Worm (Caenorhabditis elegans) whole organism, L4 larva: ENCODE measurements around the gene fbxc-31.
A peak's percentile ranks its signal among the peaks of the same experiment; 100 is the strongest.

Experiments used
- T20F7.1 ChIP-seq: fragments of 200-800 bp; sonication (Bioruptor generic); optimal IDR thresholded peaks from 2 replicates; lab custom pipeline; 2018; ENCODE audit warnings: mild to moderate bottlenecking, missing genetic modification characterization, missing compliant biosample characterization
- Y105C5A.15 ChIP-seq: fragments of 200-800 bp; sonication (Bioruptor generic); IDR thresholded peaks from 2 replicates; pipeline ENCODE4 v1.3.6; 2022; ENCODE audit warnings: missing genetic modification characterization, missing compliant biosample characterization
- ZK546.5 ChIP-seq, 2 experiments: sonication (generic microtip); optimal IDR thresholded peaks; 2 replicates each; lab custom pipeline; 2017; ENCODE audit warnings: missing biosample characterization in 2 of 2, missing genetic modification characterization in 2 of 2
- arid-1 ChIP-seq: fragments of 200-800 bp; sonication (Bioruptor generic); conservative IDR thresholded peaks from 2 replicates; pipeline ENCODE4 v1.3.6; 2022; ENCODE audit warnings: missing genetic modification reagents, missing genetic modification characterization, missing compliant biosample characterization
- ces-1 ChIP-seq: fragments of 150-350 bp; sonication (generic microtip); optimal IDR thresholded peaks from 4 replicates; lab custom pipeline; 2014; ENCODE audit warnings: missing biosample characterization, missing genetic modification reagents, missing genetic modification characterization
- daf-16 ChIP-seq, 3 experiments: sonication (generic microtip); optimal IDR thresholded peaks; 2 replicates each; lab custom pipeline; 2016 to 2017; ENCODE audit warnings: missing genetic modification characterization in 3 of 3, missing genetic modification reagents in 3 of 3, mild to moderate bottlenecking in 2 of 3, missing compliant biosample characterization in 2 of 3, missing biosample characterization in 1 of 3, moderate library complexity in 1 of 3
- dmd-6 ChIP-seq: fragments of 200-800 bp; sonication (Bioruptor generic); IDR thresholded peaks from 2 replicates; pipeline ENCODE4 v1.3.6; 2022; ENCODE audit warnings: missing genetic modification reagents, missing genetic modification characterization, missing compliant biosample characterization
- dve-1 ChIP-seq: sonication (generic microtip); optimal IDR thresholded peaks from 2 replicates; lab custom pipeline; 2017; ENCODE audit warnings: antibody characterized with exemption, mild to moderate bottlenecking, missing genetic modification characterization, missing compliant biosample characterization; ENCODE audit not compliant: insufficient read depth
- egl-43 ChIP-seq: fragments of 200-800 bp; sonication (Bioruptor generic); IDR thresholded peaks from 2 replicates; pipeline ENCODE4 v1.3.6; 2022; ENCODE audit warnings: missing genetic modification reagents, missing genetic modification characterization, missing compliant biosample characterization
- hif-1 ChIP-seq, 2 experiments: sonication (generic microtip); optimal IDR thresholded peaks; 2 replicates each; lab custom pipeline; 2016 to 2017; ENCODE audit warnings: missing compliant biosample characterization in 2 of 2, missing genetic modification characterization in 2 of 2, missing genetic modification reagents in 2 of 2, missing genotype in 2 of 2, mild to moderate bottlenecking in 1 of 2
- hlh-11 ChIP-seq: fragments of 200-800 bp; sonication (Bioruptor generic); optimal IDR thresholded peaks from 2 replicates; lab custom pipeline; 2018; ENCODE audit warnings: mild to moderate bottlenecking, missing genetic modification characterization, missing compliant biosample characterization
- hmg-1.1 ChIP-seq: fragments of 200-800 bp; sonication (Bioruptor generic); IDR thresholded peaks from 2 replicates; pipeline ENCODE4 v1.3.6; 2022; ENCODE audit warnings: missing genetic modification reagents, missing genetic modification characterization, missing compliant biosample characterization
- lin-13 ChIP-seq: fragments of 150-350 bp; optimal IDR thresholded peaks from 2 replicates; lab custom pipeline; 2014; ENCODE audit warnings: missing biosample characterization, missing genetic modification reagents, missing genetic modification characterization
- madf-5 ChIP-seq, 2 experiments: fragments of 200-800 bp; sonication (Bioruptor generic); IDR thresholded peaks; 2 replicates each; pipeline ENCODE4 v1.3.6; 2022; ENCODE audit warnings: missing compliant biosample characterization in 2 of 2, missing genetic modification characterization in 2 of 2
- mdt-29 ChIP-seq: fragments of 200-800 bp; sonication (Bioruptor generic); IDR thresholded peaks from 2 replicates; pipeline ENCODE4 v1.3.6; 2022; ENCODE audit warnings: missing genetic modification reagents, missing genetic modification characterization, missing compliant biosample characterization
- mep-1 ChIP-seq: fragments of 150-350 bp; sonication (generic microtip); optimal IDR thresholded peaks from 3 replicates; lab custom pipeline; 2014; ENCODE audit warnings: missing biosample characterization, missing genetic modification characterization
- nhr-10 ChIP-seq: fragments of 150-350 bp; optimal IDR thresholded peaks from 2 replicates; lab custom pipeline; 2014; ENCODE audit warnings: missing biosample characterization, missing genetic modification characterization
- nhr-11 ChIP-seq: fragments of 150-350 bp; optimal IDR thresholded peaks from 2 replicates; lab custom pipeline; 2014; ENCODE audit warnings: missing biosample characterization, missing genetic modification characterization
- nhr-28 ChIP-seq: fragments of 150-350 bp; optimal IDR thresholded peaks from 2 replicates; lab custom pipeline; 2014; ENCODE audit warnings: missing biosample characterization, missing genetic modification characterization
- nhr-77 ChIP-seq: fragments of 150-350 bp; optimal IDR thresholded peaks from 2 replicates; lab custom pipeline; 2014; ENCODE audit warnings: missing biosample characterization, missing genetic modification characterization
- pqm-1 ChIP-seq: sonication (generic microtip); optimal IDR thresholded peaks from 2 replicates; lab custom pipeline; 2017; ENCODE audit warnings: missing biosample characterization, missing genetic modification characterization
- spr-3 ChIP-seq: fragments of 200-800 bp; sonication (Bioruptor generic); optimal IDR thresholded peaks from 2 replicates; lab custom pipeline; 2018; ENCODE audit warnings: mild to moderate bottlenecking, missing genetic modification characterization, missing compliant biosample characterization
- unc-130 ChIP-seq: sonication (generic microtip); optimal IDR thresholded peaks from 2 replicates; lab custom pipeline; 2016; ENCODE audit warnings: missing genetic modification reagents, missing genetic modification characterization, missing compliant biosample characterization
- unc-62 ChIP-seq, 3 experiments: fragments of 150-350 bp in 1 of 3; sonication (generic microtip); optimal IDR thresholded peaks in 2 of 3; peaks in 1 of 3; 1 replicate in 1 of 3; 2 replicates in 2 of 3; lab custom pipeline; 2014 to 2017; ENCODE audit warnings: missing biosample characterization in 3 of 3, missing genetic modification characterization in 3 of 3, missing genetic modification reagents in 3 of 3, missing genotype in 1 of 3
- zip-11 ChIP-seq: fragments of 200-800 bp; sonication (Bioruptor generic); IDR thresholded peaks from 2 replicates; pipeline ENCODE4 v1.3.6; 2022; ENCODE audit warnings: missing genetic modification characterization, missing compliant biosample characterization
- ztf-7 ChIP-seq: fragments of 150-350 bp; optimal IDR thresholded peaks from 2 replicates; lab custom pipeline; 2014; ENCODE audit warnings: missing biosample characterization, missing genetic modification characterization

The fbxc-31 gene

ce11 chrII:880666-881226 lies 31.0 kb upstream of the fbxc-31 start:
- TF ChIP-seq T20F7.1 (no peak), pqm-1 (peak; percentile 87), dmd-6 (GFP tag; lab: Robert Waterston, UW) (peak; percentile 71), nhr-77 (peak; percentile 11), nhr-11 (tag; lab: Kevin White, UChicago) (no peak), unc-130 (no peak), spr-3 (GFP tag; lab: Kevin White, UChicago) (no peak), dve-1 (tag; lab: Kevin White, UChicago) (peak; percentile 9), egl-43 (GFP tag; lab: Robert Waterston, UW) (no peak), unc-62 (GFP tag; optimal IDR thresholded peaks at IDR 0.05 in 1 of 2; lab: Kevin White, UChicago) (peak in 1 of 2 experiments; percentile 99), unc-62 (tag; optimal IDR thresholded peaks at IDR 0.05; lab: Kevin White, UChicago) (no peak), lin-13 (peak; percentile 20), nhr-28 (tag; lab: Kevin White, UChicago) (peak; percentile 54), hlh-11 (tag; lab: Kevin White, UChicago) (peak; percentile 47), daf-16 (GFP tag; optimal IDR thresholded peaks at IDR 0.05; lab: Kevin White, UChicago) (no peak), daf-16 (tag; optimal IDR thresholded peaks at IDR 0.05; lab: Kevin White, UChicago) (peak; percentile 42)

- TF ChIP-seq hlh-11 (tag; lab: Kevin White, UChicago) (peak; percentile 4), dmd-6 (GFP tag; lab: Robert Waterston, UW) (peak; percentile 15; the same call in 1 of the 2 replicates), pqm-1 (peak; percentile 57), nhr-28 (tag; lab: Kevin White, UChicago) (peak; percentile 13), daf-16 (GFP tag; optimal IDR thresholded peaks at IDR 0.05; lab: Kevin White, UChicago) (no peak), daf-16 (tag; optimal IDR thresholded peaks at IDR 0.05; lab: Kevin White, UChicago) (peak; percentile 37), hmg-1.1 (GFP tag; lab: Robert Waterston, UW) (no peak), zip-11 (GFP tag; lab: Robert Waterston, UW) (no peak), nhr-77 (peak; percentile 18), unc-62 (GFP tag; optimal IDR thresholded peaks at IDR 0.05 in 1 of 2; lab: Kevin White, UChicago) (peak in 1 of 2 experiments; percentile 73), unc-62 (tag; optimal IDR thresholded peaks at IDR 0.05; lab: Kevin White, UChicago) (no peak)
These were observed 27.6 kb upstream of the fbxc-31 start for ce11 chrII:884204-884603.

- TF ChIP-seq arid-1 (no peak), ZK546.5 (tag; optimal IDR thresholded peaks at IDR 0.05; lab: Kevin White, UChicago) (no peak), dve-1 (tag; lab: Kevin White, UChicago) (peak; percentile 29), hif-1 (tag; optimal IDR thresholded peaks at IDR 0.05; lab: Kevin White, UChicago) (no peak), ztf-7 (tag; lab: Kevin White, UChicago) (no peak), hlh-11 (tag; lab: Kevin White, UChicago) (peak; percentile 54), nhr-28 (tag; lab: Kevin White, UChicago) (peak; percentile 70), pqm-1 (peak; percentile 67), dmd-6 (GFP tag; lab: Robert Waterston, UW) (peak; percentile 51; the same call in 1 of the 2 replicates), nhr-77 (peak; percentile 37), nhr-11 (tag; lab: Kevin White, UChicago) (no peak), mep-1 (no peak), mdt-29 (no peak), daf-16 (GFP tag; optimal IDR thresholded peaks at IDR 0.05; lab: Kevin White, UChicago) (no peak), daf-16 (tag; optimal IDR thresholded peaks at IDR 0.05; lab: Kevin White, UChicago) (peak; percentile 90), T20F7.1 (no peak), Y105C5A.15 (GFP tag; lab: Robert Waterston, UW) (no peak), egl-43 (GFP tag; lab: Robert Waterston, UW) (no peak)
These were observed 23.8 kb upstream of the fbxc-31 start, which contains the start of gene T07D3.4 for ce11 chrII:888024-888423. Gene T07D3.4, plus strand, starts transcription at chrII:888309.

ce11 chrII:900720-901332 lies 11.0 kb upstream of the fbxc-31 start, which contains the start of gene T07D3.9:
Gene T07D3.9, minus strand, starts transcription at chrII:900913.
- TF ChIP-seq nhr-10 (tag; lab: Kevin White, UChicago) (peak; percentile 30), dmd-6 (GFP tag; lab: Robert Waterston, UW) (peak; percentile 83), nhr-28 (tag; lab: Kevin White, UChicago) (peak; percentile 58), madf-5 (GFP tag; IDR thresholded peaks at IDR 0.05; lab: Robert Waterston, UW) (no peak), ces-1 (GFP tag; lab: Kevin White, UChicago) (no peak), egl-43 (GFP tag; lab: Robert Waterston, UW) (no peak), hlh-11 (tag; lab: Kevin White, UChicago) (peak; percentile 37), pqm-1 (peak; percentile 66)
